Fruit fly (Drosophila melanogaster) whole organism: Measurements from ENCODE around the gene CG15498.

Experiments
- CG8478 ChIP-seq: fragments of >200 bp; optimal IDR thresholded peaks from 2 replicates; lab custom pipeline; 2018; ENCODE audit warnings: inconsistent platforms
- Dll ChIP-seq: fragments of >200 bp; optimal IDR thresholded peaks from 2 replicates; lab custom pipeline; 2017
- EcR ChIP-seq, 2 experiments: fragments of >200 bp; optimal IDR thresholded peaks; 2 replicates each; lab custom pipeline; 2017; ENCODE audit warnings: missing biosample characterization in 2 of 2, missing genetic modification characterization in 2 of 2, missing genetic modification reagents in 2 of 2
- pan ChIP-seq: fragments of >200 bp; optimal IDR thresholded peaks from 2 replicates; lab custom pipeline; 2017
- psq ChIP-seq: fragments of >200 bp; optimal IDR thresholded peaks from 2 replicates; lab custom pipeline; 2017
- usp ChIP-seq: fragments of >200 bp; optimal IDR thresholded peaks from 2 replicates; lab custom pipeline; 2017; ENCODE audit warnings: missing biosample characterization, missing genetic modification characterization, mixed read lengths

Gene CG15498

dm6 chr3R:21604564-21604963, 35.6 kb upstream of the CG15498 start:
- TF ChIP-seq CG8478, result no peak
- no peak for TF ChIP-seq usp (GFP tag; lab: Kevin White, UChicago)
- no peak for TF ChIP-seq pan
- TF ChIP-seq EcR (GFP tag; optimal IDR thresholded peaks at IDR 0.05; lab: Kevin White, UChicago), result no peak
- TF ChIP-seq psq, result no peak
- TF ChIP-seq Dll (lab: Kevin White, UChicago), result no peak

- no peak for TF ChIP-seq psq
- no peak for TF ChIP-seq Dll (lab: Kevin White, UChicago)
- no peak for TF ChIP-seq pan
- TF ChIP-seq CG8478, result no peak
- TF ChIP-seq usp (GFP tag; lab: Kevin White, UChicago), result no peak
- no peak for TF ChIP-seq EcR (GFP tag; optimal IDR thresholded peaks at IDR 0.05; lab: Kevin White, UChicago)
Observed at dm6 chr3R:21602688-21603031, 33.7 kb upstream of the CG15498 start.

dm6 chr3R:21601954-21602687, 33.2 kb upstream of the CG15498 start:
- no peak for TF ChIP-seq usp (GFP tag; lab: Kevin White, UChicago)
- TF ChIP-seq Dll (lab: Kevin White, UChicago), result no peak
- TF ChIP-seq CG8478, result no peak
- TF ChIP-seq psq, result no peak
- TF ChIP-seq EcR (GFP tag; optimal IDR thresholded peaks at IDR 0.05; lab: Kevin White, UChicago), result no peak
- TF ChIP-seq pan, result no peak

- TF ChIP-seq pan (no peak), CG8478 (peak; percentile 30), Dll (lab: Kevin White, UChicago) (no peak), psq (no peak)
Observed at dm6 chr3R:21599642-21600041, 30.7 kb upstream of the CG15498 start.

dm6 chr3R:21598605-21599004, 29.7 kb upstream of the CG15498 start:
- TF ChIP-seq usp (GFP tag; lab: Kevin White, UChicago) (no peak), Dll (lab: Kevin White, UChicago) (no peak), psq (no peak), pan (no peak), EcR (GFP tag; optimal IDR thresholded peaks at IDR 0.05; lab: Kevin White, UChicago) (no peak), CG8478 (no peak)

- no peak for TF ChIP-seq Dll (lab: Kevin White, UChicago)
Observed at dm6 chr3R:21597877-21598276, 28.9 kb upstream of the CG15498 start.

- TF ChIP-seq psq (no peak), pan (no peak), CG8478 (no peak), usp (GFP tag; lab: Kevin White, UChicago) (no peak), EcR (GFP tag; optimal IDR thresholded peaks at IDR 0.05; lab: Kevin White, UChicago) (no peak), Dll (lab: Kevin White, UChicago) (no peak)
Observed at dm6 chr3R:21596151-21596802, 27.3 kb upstream of the CG15498 start.

dm6 chr3R:21594417-21594892, 25.5 kb upstream of the CG15498 start:
- TF ChIP-seq EcR (GFP tag; optimal IDR thresholded peaks at IDR 0.05; lab: Kevin White, UChicago) (no peak), usp (GFP tag; lab: Kevin White, UChicago) (no peak), CG8478 (no peak), pan (no peak), psq (no peak), Dll (lab: Kevin White, UChicago) (no peak)

dm6 chr3R:21593735-21594345, 24.9 kb upstream of the CG15498 start:
- TF ChIP-seq usp (GFP tag; lab: Kevin White, UChicago) (no peak), CG8478 (no peak), EcR (GFP tag; optimal IDR thresholded peaks at IDR 0.05; lab: Kevin White, UChicago) (no peak), psq (no peak), pan (no peak), Dll (lab: Kevin White, UChicago) (no peak)

- TF ChIP-seq CG8478, result no peak
- no peak for TF ChIP-seq psq
- no peak for TF ChIP-seq pan
- TF ChIP-seq Dll (lab: Kevin White, UChicago), result no peak
- TF ChIP-seq usp (GFP tag; lab: Kevin White, UChicago), result no peak
- TF ChIP-seq EcR (GFP tag; optimal IDR thresholded peaks at IDR 0.05; lab: Kevin White, UChicago), result no peak
Observed at dm6 chr3R:21593079-21593478, 24.1 kb upstream of the CG15498 start.

- no peak for TF ChIP-seq CG8478
- no peak for TF ChIP-seq Dll (lab: Kevin White, UChicago)
- TF ChIP-seq usp (GFP tag; lab: Kevin White, UChicago), result no peak
- no peak for TF ChIP-seq EcR (GFP tag; optimal IDR thresholded peaks at IDR 0.05; lab: Kevin White, UChicago)
- no peak for TF ChIP-seq pan
- no peak for TF ChIP-seq psq
Observed at dm6 chr3R:21591962-21592361, 23.0 kb upstream of the CG15498 start.

- TF ChIP-seq usp (GFP tag; lab: Kevin White, UChicago), result no peak
Observed at dm6 chr3R:21591370-21591743, 22.4 kb upstream of the CG15498 start.
